Worm (Caenorhabditis elegans) whole organism, L1 larva: ENCODE results near the gene F53H1.4.

Experiments used
- ama-1 ChIP-seq: fragments of 150-350 bp; optimal IDR thresholded peaks from 2 replicates; lab custom pipeline; 2014
- ceh-82 ChIP-seq, 3 experiments: fragments of 150-350 bp in 1 of 3; sonication (generic microtip) in 2 of 3; optimal IDR thresholded peaks; 2 replicates each; lab custom pipeline; 2014 to 2017; ENCODE audit warnings: missing biosample characterization in 3 of 3, missing genetic modification characterization in 3 of 3
- nhr-237 ChIP-seq: fragments of 150-350 bp; optimal IDR thresholded peaks from 2 replicates; lab custom pipeline; 2014; ENCODE audit warnings: missing biosample characterization, missing genetic modification characterization
- nhr-84 ChIP-seq: sonication (generic microtip); optimal IDR thresholded peaks from 2 replicates; lab custom pipeline; 2017; ENCODE audit warnings: missing biosample characterization, missing genetic modification characterization
- skn-1 ChIP-seq: fragments of 150-350 bp; optimal IDR thresholded peaks from 2 replicates; lab custom pipeline; 2014; ENCODE audit warnings: missing biosample characterization, missing genetic modification characterization
- sox-4 ChIP-seq: sonication (generic microtip); optimal IDR thresholded peaks from 2 replicates; lab custom pipeline; 2016; ENCODE audit warnings: missing genetic modification characterization, missing compliant biosample characterization
- ztf-11 ChIP-seq, 2 experiments: sonication (generic microtip); optimal IDR thresholded peaks; 2 replicates each; lab custom pipeline; 2016 to 2017; ENCODE audit warnings: missing genetic modification characterization in 2 of 2, missing biosample characterization in 1 of 2, missing compliant biosample characterization in 1 of 2

DNA sequence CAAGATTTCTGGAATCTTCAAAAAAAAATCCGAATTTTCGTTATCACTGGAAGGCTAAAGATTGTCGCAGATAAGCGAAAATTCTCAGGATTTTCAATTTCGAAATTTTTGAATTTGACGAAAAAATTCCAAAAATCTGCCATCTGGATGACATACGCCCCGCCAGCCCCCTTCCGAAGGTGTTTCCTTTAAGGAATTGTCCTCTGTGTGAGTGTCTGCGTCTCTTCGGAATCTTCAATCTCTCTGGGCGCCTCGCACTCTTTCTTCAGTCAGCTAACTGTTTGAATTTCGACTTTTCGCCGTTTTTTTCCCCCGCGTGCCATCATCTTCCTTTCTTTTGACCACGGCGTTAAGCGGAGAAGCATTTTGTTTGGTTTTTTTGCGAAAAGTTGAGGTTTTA lies 23.4 kb upstream of the F53H1.4 start:
- no peak for TF ChIP-seq nhr-237 (tag; lab: Kevin White, UChicago)
- TF ChIP-seq nhr-84 (tag; lab: Kevin White, UChicago), result no peak
- no peak for TF ChIP-seq ama-1
- no peak for TF ChIP-seq ztf-11 (tag; optimal IDR thresholded peaks at IDR 0.05; lab: Kevin White, UChicago)
- TF ChIP-seq sox-4 (tag; lab: Kevin White, UChicago), result no peak
- no peak for TF ChIP-seq ceh-82 (tag; optimal IDR thresholded peaks at IDR 0.05; lab: Kevin White, UChicago)
- TF ChIP-seq skn-1 (tag; lab: Kevin White, UChicago), result no peak
